Fruit fly (Drosophila melanogaster) whole organism, embryonic: ENCODE measurements around the gene CG11263.

Experiments used
- Awh ChIP-seq: fragments of 200-800 bp; sonication (Bioruptor generic); IDR thresholded peaks from 2 replicates; pipeline ENCODE4, ENCODE4 v1.3.6; 2022; ENCODE audit warnings: missing biosample characterization, missing genetic modification characterization
- Bdp1 ChIP-seq: fragments of 200-800 bp; sonication (Bioruptor generic); optimal IDR thresholded peaks from 3 replicates; lab custom pipeline; 2016; ENCODE audit warnings: missing biosample characterization, missing genetic modification characterization
- CG11085 ChIP-seq: fragments of 200-800 bp; sonication (Bioruptor generic); IDR thresholded peaks from 2 replicates; pipeline ENCODE4 v1.3.6; 2022; ENCODE audit warnings: missing biosample characterization, missing genetic modification characterization
- CG11723 ChIP-seq: fragments of 200-800 bp; sonication (Bioruptor generic); optimal IDR thresholded peaks from 2 replicates; lab custom pipeline; 2017; ENCODE audit warnings: missing biosample characterization, mild to moderate bottlenecking, missing genetic modification characterization
- CG12071 ChIP-seq: fragments of 200-800 bp; sonication (Bioruptor generic); optimal IDR thresholded peaks from 3 replicates; lab custom pipeline; 2018; ENCODE audit warnings: missing biosample characterization, mild to moderate bottlenecking, missing genetic modification characterization
- CG12155 ChIP-seq: fragments of 200-800 bp; sonication (Bioruptor generic); optimal IDR thresholded peaks from 3 replicates; lab custom pipeline; 2016; ENCODE audit warnings: missing biosample characterization, missing genetic modification characterization
- CG13296 ChIP-seq: fragments of 200-800 bp; sonication (Bioruptor generic); optimal IDR thresholded peaks from 3 replicates; lab custom pipeline; 2018; ENCODE audit warnings: missing biosample characterization, mild to moderate bottlenecking, missing genetic modification characterization
- CG13624 ChIP-seq: fragments of 200-800 bp; sonication (Bioruptor generic); optimal IDR thresholded peaks from 2 replicates; lab custom pipeline; 2016; ENCODE audit warnings: missing biosample characterization, missing genetic modification characterization
- CG15011 ChIP-seq: fragments of 200-800 bp; sonication (Bioruptor generic); optimal IDR thresholded peaks from 3 replicates; lab custom pipeline; 2018; ENCODE audit warnings: missing biosample characterization, mild to moderate bottlenecking, missing genetic modification characterization
- CG1603 ChIP-seq: fragments of 200-800 bp; sonication (Bioruptor generic); optimal IDR thresholded peaks from 2 replicates; lab custom pipeline; 2019; ENCODE audit warnings: missing biosample characterization, mild to moderate bottlenecking, missing genetic modification characterization, moderate library complexity
- CG2889 ChIP-seq: fragments of 200-800 bp; sonication (Bioruptor generic); IDR thresholded peaks from 3 replicates; pipeline ENCODE4 v1.3.6; 2022; ENCODE audit warnings: missing biosample characterization, missing genetic modification characterization
- CG33213 ChIP-seq: fragments of 200-800 bp; sonication (Bioruptor generic); optimal IDR thresholded peaks from 3 replicates; lab custom pipeline; 2016; ENCODE audit warnings: missing biosample characterization, missing genetic modification characterization
- CG3407 ChIP-seq: fragments of 200-800 bp; sonication (Bioruptor generic); optimal IDR thresholded peaks from 2 replicates; lab custom pipeline; 2018; ENCODE audit warnings: missing biosample characterization, mild to moderate bottlenecking, missing genetic modification characterization
- CG6791 ChIP-seq: fragments of 200-800 bp; sonication (Bioruptor generic); IDR thresholded peaks from 3 replicates; pipeline ENCODE4 v1.3.6; 2022; ENCODE audit warnings: missing biosample characterization, missing genetic modification characterization; ENCODE audit not compliant: partially characterized antibody
- CG7987 ChIP-seq: fragments of 200-800 bp; sonication (Bioruptor generic); optimal IDR thresholded peaks from 2 replicates; lab custom pipeline; 2018; ENCODE audit warnings: missing biosample characterization, mild to moderate bottlenecking, missing genetic modification characterization, moderate library complexity
- CG9437 ChIP-seq: fragments of 200-800 bp; sonication (Bioruptor generic); optimal IDR thresholded peaks from 2 replicates; lab custom pipeline; 2018; ENCODE audit warnings: missing biosample characterization, mild to moderate bottlenecking, missing genetic modification characterization
- CG9797 ChIP-seq: fragments of 200-800 bp; sonication (Bioruptor generic); optimal IDR thresholded peaks from 3 replicates; lab custom pipeline; 2018; ENCODE audit warnings: missing biosample characterization, mild to moderate bottlenecking, missing genetic modification characterization
- Chrac-16 ChIP-seq: fragments of 200-800 bp; sonication (Bioruptor generic); optimal IDR thresholded peaks from 3 replicates; lab custom pipeline; 2016; ENCODE audit warnings: missing biosample characterization, missing genetic modification characterization
- D19A ChIP-seq: fragments of 200-800 bp; optimal IDR thresholded peaks from 3 replicates; lab custom pipeline; 2019; ENCODE audit warnings: missing biosample characterization, mild to moderate bottlenecking, missing genetic modification characterization, moderate library complexity
- Dek ChIP-seq: fragments of 200-800 bp; sonication (Bioruptor generic); optimal IDR thresholded peaks from 3 replicates; lab custom pipeline; 2019; ENCODE audit warnings: missing biosample characterization, mild to moderate bottlenecking, missing genetic modification characterization, moderate library complexity
- Dip2 ChIP-seq: fragments of 200-800 bp; sonication (Bioruptor generic); IDR thresholded peaks from 2 replicates; pipeline ENCODE4 v1.3.6; 2022; ENCODE audit warnings: missing biosample characterization, missing genetic modification characterization
- Dll ChIP-seq: fragments of 200-800 bp; sonication (Bioruptor generic); IDR thresholded peaks from 4 replicates; pipeline ENCODE4 v1.3.6; 2022; ENCODE audit warnings: missing biosample characterization, missing genetic modification characterization; ENCODE audit not compliant: partially characterized antibody
- Ets97D ChIP-seq: fragments of 200-800 bp; sonication (Bioruptor generic); optimal IDR thresholded peaks from 3 replicates; lab custom pipeline; 2016; ENCODE audit warnings: missing biosample characterization, missing genetic modification characterization
- GATAe ChIP-seq: fragments of 200-800 bp; sonication (Bioruptor generic); conservative IDR thresholded peaks from 2 replicates; pipeline ENCODE4 v1.3.6; 2022; ENCODE audit warnings: missing biosample characterization, missing genetic modification characterization
- HLH54F ChIP-seq: fragments of 200-800 bp; sonication (Bioruptor generic); optimal IDR thresholded peaks from 3 replicates; lab custom pipeline; 2016; ENCODE audit warnings: missing biosample characterization, missing genetic modification characterization
- Hmr ChIP-seq: fragments of 200-800 bp; sonication (Bioruptor generic); optimal IDR thresholded peaks from 3 replicates; lab custom pipeline; 2017; ENCODE audit warnings: mild to moderate bottlenecking, missing biosample characterization, missing genetic modification reagents, missing genetic modification characterization
- Hr3 ChIP-seq: fragments of 200-800 bp; sonication (Bioruptor generic); optimal IDR thresholded peaks from 3 replicates; lab custom pipeline; 2016; ENCODE audit warnings: missing biosample characterization, missing genetic modification characterization
- Sox100B ChIP-seq: fragments of 200-800 bp; sonication (Bioruptor generic); optimal IDR thresholded peaks from 3 replicates; lab custom pipeline; 2018; ENCODE audit warnings: missing biosample characterization, mild to moderate bottlenecking, missing genetic modification characterization
- Tbp ChIP-seq: fragments of >200 bp; optimal IDR thresholded peaks from 2 replicates; lab custom pipeline; 2018; ENCODE audit warnings: missing biosample characterization, missing genetic modification characterization
- YL-1 ChIP-seq: fragments of 200-800 bp; sonication (Bioruptor generic); optimal IDR thresholded peaks from 3 replicates; lab custom pipeline; 2017; ENCODE audit warnings: missing biosample characterization, mild to moderate bottlenecking, missing genetic modification characterization
- ab ChIP-seq: fragments of 200-800 bp; sonication (Bioruptor generic); optimal IDR thresholded peaks from 2 replicates; lab custom pipeline; 2016; ENCODE audit warnings: missing biosample characterization, missing genetic modification characterization
- bbx ChIP-seq: fragments of 200-800 bp; sonication (Bioruptor generic); IDR thresholded peaks from 2 replicates; pipeline ENCODE4 v1.3.6; 2022; ENCODE audit warnings: missing biosample characterization, missing genetic modification characterization; ENCODE audit not compliant: partially characterized antibody
- fru ChIP-seq: fragments of >200 bp; optimal IDR thresholded peaks from 2 replicates; lab custom pipeline; 2017
- ftz-f1 ChIP-seq: fragments of 200-800 bp; sonication (Bioruptor generic); optimal IDR thresholded peaks from 2 replicates; lab custom pipeline; 2016; ENCODE audit warnings: missing biosample characterization, missing genetic modification characterization
- gcm2 ChIP-seq: fragments of 200-800 bp; sonication (Bioruptor generic); optimal IDR thresholded peaks from 2 replicates; lab custom pipeline; 2016; ENCODE audit warnings: missing biosample characterization, missing genetic modification characterization
- gsb-n ChIP-seq: fragments of 200-800 bp; sonication (Bioruptor generic); optimal IDR thresholded peaks from 3 replicates; lab custom pipeline; 2018; ENCODE audit warnings: missing biosample characterization, mild to moderate bottlenecking, missing genetic modification characterization
- inv ChIP-seq: fragments of 200-800 bp; sonication (Bioruptor generic); IDR thresholded peaks from 2 replicates; pipeline ENCODE4 v1.3.6; 2022; ENCODE audit warnings: missing biosample characterization, missing genetic modification characterization; ENCODE audit not compliant: partially characterized antibody
- jing ChIP-seq: fragments of 200-800 bp; sonication (Bioruptor generic); optimal IDR thresholded peaks from 2 replicates; lab custom pipeline; 2018; ENCODE audit warnings: missing biosample characterization, mild to moderate bottlenecking, missing genetic modification characterization
- nerfin-2 ChIP-seq: fragments of 200-800 bp; sonication (Bioruptor generic); IDR thresholded peaks from 2 replicates; pipeline ENCODE4 v1.3.6; 2022; ENCODE audit warnings: missing biosample characterization, missing genetic modification characterization; ENCODE audit not compliant: partially characterized antibody
- pzg ChIP-seq: fragments of 200-800 bp; sonication (Bioruptor generic); optimal IDR thresholded peaks from 3 replicates; lab custom pipeline; 2018; ENCODE audit warnings: missing biosample characterization, mild to moderate bottlenecking, missing genetic modification characterization, moderate library complexity
- run ChIP-seq: fragments of 200-800 bp; sonication (Bioruptor generic); optimal IDR thresholded peaks from 3 replicates; lab custom pipeline; 2018; ENCODE audit warnings: missing biosample characterization, mild to moderate bottlenecking, missing genetic modification characterization
- scrt ChIP-seq: fragments of 200-800 bp; sonication (Bioruptor generic); optimal IDR thresholded peaks from 2 replicates; lab custom pipeline; 2018; ENCODE audit warnings: missing biosample characterization, mild to moderate bottlenecking, missing genetic modification characterization, moderate library complexity
- seq ChIP-seq: fragments of 200-800 bp; sonication (Bioruptor generic); IDR thresholded peaks from 2 replicates; pipeline ENCODE4 v1.3.6; 2022; ENCODE audit warnings: missing biosample characterization, missing genetic modification characterization
- slbo ChIP-seq: fragments of 200-800 bp; sonication (Bioruptor generic); IDR thresholded peaks from 2 replicates; pipeline ENCODE4 v1.3.6; 2022; ENCODE audit warnings: missing biosample characterization, missing genetic modification characterization
- slou ChIP-seq: fragments of 200-800 bp; sonication (Bioruptor generic); optimal IDR thresholded peaks from 3 replicates; lab custom pipeline; 2016; ENCODE audit warnings: missing biosample characterization, missing genetic modification characterization
- tin ChIP-seq: fragments of 200-800 bp; sonication (Bioruptor generic); optimal IDR thresholded peaks from 3 replicates; lab custom pipeline; 2016; ENCODE audit warnings: missing biosample characterization, missing genetic modification characterization
- tup ChIP-seq: fragments of 200-800 bp; sonication (Bioruptor generic); optimal IDR thresholded peaks from 2 replicates; lab custom pipeline; 2016; ENCODE audit warnings: missing biosample characterization, mild to moderate bottlenecking, missing genetic modification characterization, moderate library complexity
- wek ChIP-seq: fragments of 200-800 bp; sonication (Bioruptor generic); optimal IDR thresholded peaks from 3 replicates; lab custom pipeline; 2018; ENCODE audit warnings: missing biosample characterization, mild to moderate bottlenecking, missing genetic modification characterization, moderate library complexity
- zen2 ChIP-seq: fragments of 200-800 bp; sonication (Bioruptor generic); IDR thresholded peaks from 3 replicates; pipeline ENCODE4 v1.3.6; 2022; ENCODE audit warnings: missing biosample characterization, missing genetic modification characterization; ENCODE audit not compliant: partially characterized antibody

CG11263 gene

DNA sequence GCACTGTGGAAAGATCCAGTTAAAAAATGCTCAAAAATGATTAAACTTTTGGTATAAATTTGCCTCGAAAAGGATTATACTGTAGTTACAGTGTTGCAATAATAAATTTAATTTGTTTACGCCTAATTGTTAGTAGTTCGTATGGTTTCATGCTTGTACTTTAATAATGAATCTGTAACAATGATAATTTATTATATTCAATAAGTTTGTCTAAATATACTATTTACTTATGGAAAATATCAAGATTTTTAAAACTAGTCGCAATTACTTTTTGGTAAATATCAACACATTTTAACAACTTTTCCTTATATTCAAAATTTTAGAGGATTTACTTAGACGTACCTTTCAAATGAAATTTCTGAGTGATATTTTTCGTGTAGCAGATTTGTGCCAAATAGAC lies 11.8 kb upstream of the CG11263 start, which contains the start of gene CG11262:
TSS of gene CG11262 (plus strand) at position 301 of the 400 bp plus-strand sequence.
- no peak for TF ChIP-seq slbo (GFP tag; lab: Robert Waterston, UW)

DNA sequence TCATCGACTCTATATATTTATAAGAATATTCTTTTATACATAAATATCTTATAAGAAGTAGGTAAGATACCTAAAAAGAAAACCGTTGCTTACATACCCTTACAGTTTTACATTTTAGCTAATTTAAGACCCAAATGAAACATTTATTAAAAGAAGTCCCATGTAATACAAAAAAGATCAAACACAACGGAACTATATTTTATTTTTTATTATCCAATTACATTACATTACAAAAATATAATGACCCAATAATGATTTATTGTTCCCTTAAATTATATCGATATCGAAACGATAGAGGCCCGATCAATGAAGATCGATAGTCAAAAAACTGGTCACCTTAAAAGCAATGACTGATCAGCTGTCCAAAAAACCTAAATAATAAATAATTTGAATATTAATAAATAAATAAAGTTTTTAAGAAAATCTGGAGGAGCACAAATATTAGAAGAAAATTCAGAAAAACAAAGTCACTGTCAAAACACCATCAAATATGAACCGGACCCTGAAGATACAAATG lies 1.4 kb downstream of the CG11263 start:
- TF ChIP-seq D19A (tag; lab: Kevin White, UChicago) (peak; percentile 96), Dek (tag; lab: Kevin White, UChicago) (no peak), gcm2 (GFP tag; lab: Kevin White, UChicago) (no peak), tup (GFP tag; lab: Kevin White, UChicago) (no peak), HLH54F (GFP tag; lab: Kevin White, UChicago) (no peak), CG13296 (GFP tag; lab: Kevin White, UChicago) (no peak), CG7987 (GFP tag; lab: Kevin White, UChicago) (no peak), seq (GFP tag; lab: Robert Waterston, UW) (no peak), CG11085 (no peak), CG3407 (GFP tag; lab: Kevin White, UChicago) (no peak), bbx (GFP tag; lab: Robert Waterston, UW) (peak; percentile 80), scrt (no peak), ftz-f1 (GFP tag; lab: Kevin White, UChicago) (no peak), CG1603 (tag; lab: Kevin White, UChicago) (no peak), Ets97D (GFP tag; lab: Kevin White, UChicago) (no peak), CG2889 (GFP tag; lab: Robert Waterston, UW) (no peak), Awh (no peak), jing (no peak), Bdp1 (no peak), run (no peak), pzg (peak; percentile 39), slou (GFP tag; lab: Kevin White, UChicago) (no peak), Tbp (GFP tag; lab: Kevin White, UChicago) (no peak), YL-1 (GFP tag; lab: Kevin White, UChicago) (no peak), CG12155 (GFP tag; lab: Kevin White, UChicago) (no peak), CG33213 (GFP tag; lab: Kevin White, UChicago) (no peak), wek (GFP tag; lab: Kevin White, UChicago) (no peak), Sox100B (GFP tag; lab: Kevin White, UChicago) (no peak), CG9437 (GFP tag; lab: Kevin White, UChicago) (no peak), CG9797 (GFP tag; lab: Kevin White, UChicago) (no peak), CG13624 (GFP tag; lab: Kevin White, UChicago) (no peak), inv (GFP tag; lab: Robert Waterston, UW) (peak; percentile 54; the same call in 1 of the 2 replicates), zen2 (GFP tag; lab: Robert Waterston, UW) (no peak; the same call in 2 of the 3 replicates), GATAe (GFP tag; lab: Robert Waterston, UW) (no peak), ab (GFP tag; lab: Kevin White, UChicago) (no peak), tin (no peak), Hr3 (GFP tag; lab: Kevin White, UChicago) (no peak), fru (lab: Kevin White, UChicago) (no peak), CG11723 (GFP tag; lab: Kevin White, UChicago) (no peak), CG15011 (GFP tag; lab: Kevin White, UChicago) (no peak), CG12071 (no peak), Chrac-16 (no peak), Hmr (GFP tag; lab: Kevin White, UChicago) (no peak), Dll (GFP tag; lab: Robert Waterston, UW) (peak; percentile 78), gsb-n (tag; lab: Kevin White, UChicago) (no peak), nerfin-2 (GFP tag; lab: Robert Waterston, UW) (peak; percentile 49), CG6791 (GFP tag; lab: Robert Waterston, UW) (peak; percentile 71), Dip2 (no peak)
